Worm (Caenorhabditis elegans): Measurements from ENCODE around the gene rrp-8.

DNA sequence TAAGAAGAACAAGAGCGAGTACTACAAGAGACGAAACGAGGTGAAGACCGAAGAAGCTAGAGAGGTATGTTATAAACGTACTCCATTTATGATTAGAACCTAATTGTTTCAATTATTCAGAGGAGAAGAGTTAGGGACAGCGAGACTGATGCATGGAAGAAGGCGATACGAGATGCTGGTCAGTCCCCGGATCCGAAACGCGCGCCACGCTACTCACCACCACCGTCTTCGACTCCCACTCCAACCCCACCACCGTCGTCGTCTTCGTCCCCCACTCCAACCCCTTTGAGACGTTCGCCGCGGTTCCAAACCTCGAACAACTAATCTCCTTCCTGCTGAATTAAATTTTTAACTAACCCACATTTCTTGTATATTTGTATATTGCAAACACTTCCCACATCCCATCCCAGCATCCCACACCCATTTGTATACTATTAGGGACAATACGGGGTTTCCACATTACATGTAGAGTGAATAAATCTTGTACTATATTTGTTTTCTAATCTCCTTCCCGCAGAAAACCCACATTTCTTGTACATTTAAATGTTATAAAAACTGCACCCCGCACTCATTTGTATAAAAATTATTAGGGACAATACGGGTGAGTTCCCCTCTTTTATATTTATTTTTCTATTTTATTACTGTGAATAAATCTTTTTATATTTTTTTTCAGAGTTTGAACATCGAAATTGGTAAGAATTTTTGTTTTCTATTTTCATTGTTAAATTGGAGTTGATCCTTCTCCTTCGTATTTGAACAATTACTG lies 8.9 kb upstream of the rrp-8 start:
- TF ChIP-seq nhr-129 (tag; optimal IDR thresholded peaks at IDR 0.05) (no peak), R02D3.7 (tag; optimal IDR thresholded peaks at IDR 0.05) (no peak), unc-39 (tag; optimal IDR thresholded peaks at IDR 0.05) (no peak), fos-1 (tag; optimal IDR thresholded peaks at IDR 0.05) (no peak), nhr-12 (tag; optimal IDR thresholded peaks at IDR 0.05) (no peak), zag-1 (tag; optimal IDR thresholded peaks at IDR 0.05) (no peak), lin-11 (tag; optimal IDR thresholded peaks at IDR 0.05) (no peak), lin-13 (GFP tag; optimal IDR thresholded peaks at IDR 0.05) (no peak), ZK546.5 (tag; optimal IDR thresholded peaks at IDR 0.05) (no peak), unc-62 (GFP tag; optimal IDR thresholded peaks at IDR 0.05) (no peak), snpc-4 (tag; optimal IDR thresholded peaks at IDR 0.05) (no peak), sma-3 (GFP tag; optimal IDR thresholded peaks at IDR 0.05) (no peak), ama-1 (optimal IDR thresholded peaks at IDR 0.05) (no peak)

All from whole organism, L2 larva.